Worm (Caenorhabditis elegans) whole organism, midembryonic: ENCODE measurements around the gene E04D5.4.

Source experiments
- T22C8.4 ChIP-seq: fragments of 200-800 bp; sonication (Bioruptor generic); IDR thresholded peaks from 2 replicates; pipeline ENCODE4 v1.3.6; 2022; ENCODE audit warnings: missing genetic modification characterization, missing compliant biosample characterization
- ztf-29 ChIP-seq: fragments of 200-800 bp; sonication (Bioruptor generic); IDR thresholded peaks from 2 replicates; pipeline ENCODE4 v1.3.6; 2022; ENCODE audit warnings: missing genetic modification reagents, missing genetic modification characterization, missing compliant biosample characterization

- TF ChIP-seq ztf-29 (GFP tag; lab: Robert Waterston, UW), result no peak
- no peak for TF ChIP-seq T22C8.4 (GFP tag; lab: Robert Waterston, UW)
These were observed 18.1 kb upstream of the E04D5.4 start, which contains the start of gene frpr-21 for ce11 chrII:10421941-10422340.
